Worm (Caenorhabditis elegans) whole organism, L4/young adult: ENCODE data around the gene R102.10.

ENCODE experiments used
- W03F9.2 ChIP-seq: fragments of 150-350 bp; optimal IDR thresholded peaks from 2 replicates; lab custom pipeline; 2014; ENCODE audit warnings: missing biosample characterization, missing genetic modification characterization
- him-1 ChIP-seq: sonication (generic microtip); optimal IDR thresholded peaks from 2 replicates; lab custom pipeline; 2016; ENCODE audit warnings: missing genotype, missing genetic modification reagents, missing genetic modification characterization, missing compliant biosample characterization

DNA sequence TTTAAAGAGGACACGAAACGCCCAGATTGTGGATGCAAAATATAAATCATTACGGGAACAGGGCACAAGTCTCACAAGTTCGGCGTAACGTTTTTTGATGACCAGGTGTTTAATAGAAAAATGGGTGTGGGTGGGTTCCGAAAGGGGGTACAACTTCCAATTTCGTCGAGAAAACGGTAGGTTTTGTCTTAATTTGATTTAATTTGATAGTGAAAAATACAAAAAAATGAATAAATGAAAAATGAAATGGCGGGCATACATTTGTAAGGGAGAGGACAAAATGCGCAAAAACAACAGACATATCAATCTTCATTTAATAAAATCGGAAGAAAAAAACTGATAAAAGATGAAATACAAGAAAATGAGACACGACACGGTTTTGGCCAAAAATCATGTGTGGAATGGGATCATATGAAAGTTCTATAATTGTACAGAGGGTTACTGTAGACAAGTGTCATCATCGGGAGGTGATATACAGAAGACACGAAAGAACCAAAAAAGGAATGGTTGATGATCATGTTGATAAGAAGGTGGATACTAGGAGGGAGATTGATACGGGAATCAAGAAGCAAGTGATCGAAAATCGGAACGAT is 3.3 kb upstream of the R102.10 start:
- TF ChIP-seq W03F9.2 = no peak
- TF ChIP-seq him-1 = no peak
